Worm (Caenorhabditis elegans) whole organism, L1 larva: Measurements from ENCODE around the gene EGAP1.1.

Experiments
- C04F5.9 ChIP-seq: sonication (generic microtip); optimal IDR thresholded peaks from 2 replicates; lab custom pipeline; 2016; ENCODE audit warnings: missing genetic modification characterization, missing compliant biosample characterization
- F16B12.6 ChIP-seq: fragments of 150-350 bp; optimal IDR thresholded peaks from 2 replicates; lab custom pipeline; 2014; ENCODE audit warnings: missing biosample characterization, missing genetic modification characterization
- Y116A8C.19 ChIP-seq: sonication (generic microtip); optimal IDR thresholded peaks from 2 replicates; lab custom pipeline; 2016; ENCODE audit warnings: missing compliant biosample characterization, missing genetic modification characterization, borderline replicate concordance
- alr-1 ChIP-seq: fragments of 200-800 bp; sonication (Bioruptor generic); optimal IDR thresholded peaks from 2 replicates; lab custom pipeline; 2018; ENCODE audit warnings: borderline replicate concordance, mild to moderate bottlenecking, missing genetic modification characterization, missing compliant biosample characterization
- aly-2 ChIP-seq: fragments of 150-350 bp; optimal IDR thresholded peaks from 2 replicates; lab custom pipeline; 2014; ENCODE audit warnings: missing biosample characterization, missing genetic modification characterization
- blmp-1 ChIP-seq: fragments of 150-350 bp; optimal IDR thresholded peaks from 2 replicates; lab custom pipeline; 2014; ENCODE audit warnings: missing biosample characterization, missing genetic modification characterization
- ceh-82 ChIP-seq, 3 experiments: fragments of 150-350 bp in 1 of 3; sonication (generic microtip) in 2 of 3; optimal IDR thresholded peaks; 2 replicates each; lab custom pipeline; 2014 to 2017; ENCODE audit warnings: missing biosample characterization in 3 of 3, missing genetic modification characterization in 3 of 3
- efl-3 ChIP-seq: fragments of 200-800 bp; sonication (Bioruptor generic); optimal IDR thresholded peaks from 2 replicates; lab custom pipeline; 2018; ENCODE audit warnings: mild to moderate bottlenecking, missing genetic modification characterization, missing compliant biosample characterization
- egl-13 ChIP-seq: sonication (generic microtip); optimal IDR thresholded peaks from 2 replicates; lab custom pipeline; 2016; ENCODE audit warnings: missing genotype, missing genetic modification reagents, missing genetic modification characterization, missing compliant biosample characterization
- egl-27 ChIP-seq, 2 experiments: fragments of 150-350 bp in 1 of 2; sonication (generic microtip); optimal IDR thresholded peaks; 3 replicates each; lab custom pipeline; 2017 to 2018; ENCODE audit warnings: missing biosample characterization in 2 of 2, missing genetic modification characterization in 2 of 2, missing genetic modification reagents in 2 of 2
- ets-5 ChIP-seq: fragments of 200-800 bp; sonication (Bioruptor generic); IDR thresholded peaks from 2 replicates; pipeline ENCODE4 v1.3.6; 2022; ENCODE audit warnings: missing genetic modification characterization, missing compliant biosample characterization
- fkh-10 ChIP-seq: sonication (generic microtip); optimal IDR thresholded peaks from 2 replicates; lab custom pipeline; 2017; ENCODE audit warnings: missing biosample characterization, missing genetic modification reagents, missing genetic modification characterization
- fkh-8 ChIP-seq: sonication (generic microtip); optimal IDR thresholded peaks from 2 replicates; lab custom pipeline; 2016; ENCODE audit warnings: mild to moderate bottlenecking, missing genetic modification characterization, missing compliant biosample characterization
- fos-1 ChIP-seq: fragments of 150-350 bp; optimal IDR thresholded peaks from 2 replicates; lab custom pipeline; 2014; ENCODE audit warnings: missing biosample characterization, missing genetic modification characterization
- hpl-2 ChIP-seq: fragments of 150-350 bp; optimal IDR thresholded peaks from 2 replicates; lab custom pipeline; 2014; ENCODE audit warnings: missing biosample characterization, missing genetic modification reagents, missing genetic modification characterization
- lin-13 ChIP-seq: fragments of 150-350 bp; optimal IDR thresholded peaks from 2 replicates; lab custom pipeline; 2014; ENCODE audit warnings: missing biosample characterization, missing genetic modification reagents, missing genetic modification characterization
- lin-14 ChIP-seq: fragments of 200-800 bp; sonication (Bioruptor generic); optimal IDR thresholded peaks from 2 replicates; lab custom pipeline; 2018; ENCODE audit warnings: mild to moderate bottlenecking, missing genetic modification characterization, moderate library complexity, missing compliant biosample characterization
- lin-35 ChIP-seq, 2 experiments: fragments of 150-350 bp; optimal IDR thresholded peaks; 2 replicates each; lab custom pipeline; 2014; ENCODE audit warnings: missing biosample characterization in 2 of 2, missing genetic modification characterization in 2 of 2, missing genetic modification reagents in 2 of 2
- lsy-2 ChIP-seq, 2 experiments: fragments of 150-350 bp; optimal IDR thresholded peaks; 2 replicates each; lab custom pipeline; 2014; ENCODE audit warnings: missing biosample characterization in 2 of 2, missing genetic modification characterization in 2 of 2
- mab-9 ChIP-seq: fragments of 200-800 bp; sonication (Bioruptor generic); IDR thresholded peaks from 2 replicates; pipeline ENCODE4 v1.3.6; 2022; ENCODE audit warnings: missing genetic modification reagents, missing genetic modification characterization, missing compliant biosample characterization
- mef-2 ChIP-seq: fragments of 150-350 bp; optimal IDR thresholded peaks from 2 replicates; lab custom pipeline; 2014; ENCODE audit warnings: missing biosample characterization, missing genetic modification characterization
- mep-1 ChIP-seq: fragments of 150-350 bp; optimal IDR thresholded peaks from 2 replicates; lab custom pipeline; 2014; ENCODE audit warnings: missing biosample characterization, missing genetic modification characterization
- nhr-19 ChIP-seq: fragments of 200-800 bp; sonication (Bioruptor generic); conservative IDR thresholded peaks from 2 replicates; pipeline ENCODE4 v1.3.6; 2022; ENCODE audit warnings: missing genetic modification characterization, missing compliant biosample characterization
- nhr-20 ChIP-seq: sonication (generic microtip); optimal IDR thresholded peaks from 2 replicates; lab custom pipeline; 2016; ENCODE audit warnings: mild to moderate bottlenecking, missing genetic modification characterization, missing compliant biosample characterization
- nhr-237 ChIP-seq: fragments of 150-350 bp; optimal IDR thresholded peaks from 2 replicates; lab custom pipeline; 2014; ENCODE audit warnings: missing biosample characterization, missing genetic modification characterization
- nhr-47 ChIP-seq: sonication (generic microtip); optimal IDR thresholded peaks from 2 replicates; lab custom pipeline; 2016; ENCODE audit warnings: mild to moderate bottlenecking, missing genetic modification characterization, moderate library complexity, missing compliant biosample characterization
- nhr-85 ChIP-seq: sonication (generic microtip); peaks from one replicate; lab custom pipeline; 2016; ENCODE audit warnings: missing genetic modification characterization, inconsistent platforms, missing compliant biosample characterization
- nhr-90 ChIP-seq: sonication (generic microtip); optimal IDR thresholded peaks from 2 replicates; lab custom pipeline; 2016; ENCODE audit warnings: mild to moderate bottlenecking, missing genetic modification characterization, missing compliant biosample characterization; ENCODE audit not compliant: poor library complexity
- pag-3 ChIP-seq: sonication (generic microtip); optimal IDR thresholded peaks from 2 replicates; lab custom pipeline; 2017; ENCODE audit warnings: missing genetic modification characterization, mild to moderate bottlenecking, missing compliant biosample characterization, antibody characterized with exemption, borderline replicate concordance; ENCODE audit not compliant: insufficient read depth
- pax-3 ChIP-seq: fragments of 200-800 bp; sonication (Bioruptor generic); optimal IDR thresholded peaks from 2 replicates; lab custom pipeline; 2018; ENCODE audit warnings: mild to moderate bottlenecking, missing genetic modification characterization, moderate library complexity, missing compliant biosample characterization
- pqm-1 ChIP-seq: sonication (generic microtip); optimal IDR thresholded peaks from 3 replicates; lab custom pipeline; 2017; ENCODE audit warnings: missing biosample characterization, missing genetic modification characterization
- rnt-1 ChIP-seq: sonication (generic microtip); optimal IDR thresholded peaks from 2 replicates; lab custom pipeline; 2016; ENCODE audit warnings: mild to moderate bottlenecking, missing genetic modification characterization, moderate library complexity, missing compliant biosample characterization
- snpc-4 ChIP-seq: fragments of 150-350 bp; optimal IDR thresholded peaks from 2 replicates; lab custom pipeline; 2014; ENCODE audit warnings: missing biosample characterization, missing genetic modification characterization
- snu-23 ChIP-seq: sonication (generic microtip); optimal IDR thresholded peaks from 2 replicates; lab custom pipeline; 2016; ENCODE audit warnings: missing genetic modification characterization, missing compliant biosample characterization
- sox-4 ChIP-seq: sonication (generic microtip); optimal IDR thresholded peaks from 2 replicates; lab custom pipeline; 2016; ENCODE audit warnings: missing genetic modification characterization, missing compliant biosample characterization
- sup-37 ChIP-seq: fragments of 200-800 bp; sonication (Bioruptor generic); optimal IDR thresholded peaks from 2 replicates; lab custom pipeline; 2018; ENCODE audit warnings: mild to moderate bottlenecking, missing genetic modification characterization, missing compliant biosample characterization
- swsn-7 ChIP-seq: sonication (generic microtip); optimal IDR thresholded peaks from 2 replicates; lab custom pipeline; 2016; ENCODE audit warnings: missing genetic modification characterization, missing compliant biosample characterization
- unc-30 ChIP-seq: sonication (generic microtip); optimal IDR thresholded peaks from 2 replicates; lab custom pipeline; 2017; ENCODE audit warnings: missing biosample characterization, missing genetic modification characterization
- unc-86 ChIP-seq: sonication (generic microtip); optimal IDR thresholded peaks from 2 replicates; lab custom pipeline; 2016; ENCODE audit warnings: missing genetic modification characterization, missing compliant biosample characterization
- unc-98 ChIP-seq: fragments of 200-800 bp; sonication (Bioruptor generic); IDR thresholded peaks from 2 replicates; pipeline ENCODE4 v1.3.6; 2022; ENCODE audit warnings: missing genetic modification characterization, missing compliant biosample characterization
- vab-15 ChIP-seq: sonication (generic microtip); optimal IDR thresholded peaks from 2 replicates; lab custom pipeline; 2017; ENCODE audit warnings: missing genotype, mild to moderate bottlenecking, missing genetic modification characterization, missing compliant biosample characterization
- xbp-1 ChIP-seq: sonication (generic microtip); optimal IDR thresholded peaks from 2 replicates; lab custom pipeline; 2016; ENCODE audit warnings: missing genetic modification characterization, missing compliant biosample characterization
- zag-1 ChIP-seq: fragments of 150-350 bp; optimal IDR thresholded peaks from 2 replicates; lab custom pipeline; 2014; ENCODE audit warnings: missing biosample characterization, missing genetic modification characterization
- ztf-11 ChIP-seq, 2 experiments: sonication (generic microtip); optimal IDR thresholded peaks; 2 replicates each; lab custom pipeline; 2016 to 2017; ENCODE audit warnings: missing genetic modification characterization in 2 of 2, missing biosample characterization in 1 of 2, missing compliant biosample characterization in 1 of 2
- ztf-4 ChIP-seq: fragments of 150-350 bp; optimal IDR thresholded peaks from 2 replicates; lab custom pipeline; 2014; ENCODE audit warnings: missing biosample characterization, missing genetic modification characterization

Gene EGAP1.1

DNA sequence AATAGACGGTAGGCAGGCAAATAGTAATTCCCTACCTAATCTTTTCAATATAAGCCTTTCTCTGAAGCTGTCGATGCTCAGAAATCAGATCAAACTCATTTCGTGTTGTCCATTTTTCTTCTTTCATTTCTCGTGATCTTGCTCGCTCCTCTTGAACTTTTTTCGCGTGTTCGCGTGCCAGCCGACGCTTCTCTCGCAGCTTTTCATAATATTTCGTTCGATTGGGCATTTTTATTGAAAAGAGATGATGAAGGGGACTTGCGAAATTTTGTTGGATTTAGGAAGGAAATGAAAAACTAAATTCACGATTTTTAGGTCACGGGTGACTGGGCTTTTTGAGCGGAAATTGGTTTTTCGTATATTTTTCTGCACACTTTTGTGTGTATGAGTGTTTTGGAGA is at the start of gene EGAP1.1:
TSS of gene EGAP1.1 (minus strand) at position 229 of the 400 bp plus-strand sequence.
- TF ChIP-seq unc-98 (GFP tag; lab: Robert Waterston, UW) (no peak), fkh-10 (GFP tag; lab: Kevin White, UChicago) (peak; percentile 53), unc-86 (no peak), lin-14 (GFP tag; lab: Kevin White, UChicago) (peak; percentile 32), pax-3 (tag; lab: Kevin White, UChicago) (no peak), fkh-8 (tag; lab: Kevin White, UChicago) (peak; percentile 30)
- TF ChIP-seq, all 84 proteins: peak for 3

DNA sequence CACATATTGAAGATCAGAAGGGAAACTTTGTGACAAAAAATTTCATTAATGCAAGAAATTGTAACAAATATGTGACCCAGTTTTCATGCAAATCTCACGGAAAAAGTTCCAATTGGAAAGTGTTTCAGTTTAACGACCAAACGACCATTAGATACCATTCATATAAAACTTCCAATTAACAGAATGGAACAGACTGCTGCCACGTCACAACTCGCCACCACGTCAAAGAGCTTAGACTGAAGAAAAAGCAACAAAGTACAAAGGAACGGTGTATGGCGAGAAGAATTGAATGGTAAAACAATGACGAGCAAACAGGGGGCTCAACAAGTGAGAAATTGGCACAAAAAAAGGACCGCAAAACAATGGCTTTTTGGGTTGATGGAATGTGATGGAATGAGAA is 48.3 kb upstream of the EGAP1.1 start, which contains the start of gene T04C9.3:
TSS of gene T04C9.3 (plus strand) at position 301 of the 400 bp plus-strand sequence.
- no peak for TF ChIP-seq egl-27 (tag; optimal IDR thresholded peaks at IDR 0.05; lab: Kevin White, UChicago)
- TF ChIP-seq fkh-8 (tag; lab: Kevin White, UChicago): no peak
- no peak for TF ChIP-seq ztf-11 (tag; optimal IDR thresholded peaks at IDR 0.05; lab: Kevin White, UChicago)
- TF ChIP-seq, all 84 proteins: peak for 0

DNA sequence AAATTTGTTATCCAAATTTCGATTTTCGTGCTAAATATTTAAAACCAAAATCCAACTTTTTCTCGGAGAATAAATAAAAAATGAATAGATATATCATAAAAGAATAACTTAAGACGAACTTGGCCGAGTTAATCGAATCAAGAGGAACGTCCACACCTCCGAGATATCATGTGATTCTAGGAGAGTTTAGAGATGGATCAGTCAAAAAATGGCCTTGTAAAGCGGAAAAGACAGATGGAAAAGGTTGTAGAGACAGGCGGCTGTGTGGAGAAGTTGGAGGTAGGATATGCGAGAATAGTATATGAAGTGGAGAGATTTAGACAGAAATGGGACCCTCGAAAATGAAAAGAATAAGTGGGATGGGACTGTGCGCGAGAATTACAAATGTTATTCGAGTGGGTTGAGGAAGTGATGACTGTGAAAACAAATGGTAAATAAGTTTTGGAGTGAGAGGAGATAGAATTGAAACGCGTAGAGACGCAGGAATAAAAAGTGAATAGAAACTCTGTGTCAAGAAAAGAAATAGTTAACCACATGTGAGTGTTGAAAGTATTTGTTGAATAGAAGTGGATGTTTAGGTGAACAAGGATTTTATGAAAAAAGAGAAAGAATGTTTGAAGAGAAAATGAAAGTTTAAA is 45.9 kb upstream of the EGAP1.1 start:
- TF ChIP-seq blmp-1 (peak; percentile 47), zag-1 (tag; lab: Kevin White, UChicago) (no peak), lsy-2 (tag; optimal IDR thresholded peaks at IDR 0.05; lab: Kevin White, UChicago) (peak in 1 of 2 experiments; percentile 24), efl-3 (GFP tag; lab: Kevin White, UChicago) (no peak), nhr-85 (tag; lab: Kevin White, UChicago) (peak; percentile 81), nhr-19 (GFP tag; lab: Robert Waterston, UW) (no peak), swsn-7 (tag; lab: Kevin White, UChicago) (peak; percentile 8), sox-4 (no peak), fos-1 (no peak), sup-37 (GFP tag; lab: Kevin White, UChicago) (no peak), nhr-47 (tag; lab: Kevin White, UChicago) (no peak), nhr-20 (tag; lab: Kevin White, UChicago) (peak; percentile 9), snpc-4 (no peak), ceh-82 (tag; optimal IDR thresholded peaks at IDR 0.05; lab: Kevin White, UChicago) (no peak), snu-23 (peak; percentile 13), lin-14 (GFP tag; lab: Kevin White, UChicago) (peak; percentile 77), lin-35 (GFP tag; optimal IDR thresholded peaks at IDR 0.05; lab: Kevin White, UChicago) (peak in 1 of 2 experiments; percentile 20), pag-3 (no peak), Y116A8C.19 (tag; lab: Kevin White, UChicago) (no peak), mef-2 (tag; lab: Kevin White, UChicago) (no peak), unc-30 (tag; lab: Kevin White, UChicago) (no peak), nhr-237 (tag; lab: Kevin White, UChicago) (no peak), ztf-11 (tag; optimal IDR thresholded peaks at IDR 0.05; lab: Kevin White, UChicago) (no peak), rnt-1 (tag; lab: Kevin White, UChicago) (no peak), mab-9 (GFP tag; lab: Robert Waterston, UW) (no peak), xbp-1 (tag; lab: Kevin White, UChicago) (no peak), mep-1 (tag; lab: Kevin White, UChicago) (no peak), hpl-2 (GFP tag; lab: Kevin White, UChicago) (no peak), ets-5 (GFP tag; lab: Robert Waterston, UW) (no peak), ztf-4 (no peak), F16B12.6 (tag; lab: Kevin White, UChicago) (no peak), alr-1 (tag; lab: Kevin White, UChicago) (no peak), pqm-1 (no peak), aly-2 (tag; lab: Kevin White, UChicago) (no peak), egl-13 (no peak), C04F5.9 (tag; lab: Kevin White, UChicago) (no peak), nhr-90 (tag; lab: Kevin White, UChicago) (peak; percentile 1), lin-13 (GFP tag; lab: Kevin White, UChicago) (no peak), vab-15 (tag; lab: Kevin White, UChicago) (no peak)
